Fruit fly (Drosophila melanogaster) whole organism, embryonic: ENCODE results near the gene ThrRS.
A peak's percentile ranks its signal among the peaks of the same experiment; 100 is the strongest.

Experiments
- Bgb ChIP-seq: fragments of 200-800 bp; sonication (Bioruptor generic); IDR thresholded peaks from 2 replicates; pipeline ENCODE4 v1.3.6; 2022; ENCODE audit warnings: missing biosample characterization, missing genetic modification characterization; ENCODE audit not compliant: partially characterized antibody
- CG10267 ChIP-seq: fragments of 200-800 bp; sonication (Bioruptor generic); optimal IDR thresholded peaks from 2 replicates; lab custom pipeline; 2018; ENCODE audit warnings: missing biosample characterization, mild to moderate bottlenecking, missing genetic modification characterization, moderate library complexity
- CG11560 ChIP-seq: fragments of 200-800 bp; sonication (Bioruptor generic); IDR thresholded peaks from 3 replicates; pipeline ENCODE4 v1.3.6; 2022; ENCODE audit warnings: missing biosample characterization, missing genetic modification characterization
- CG12071 ChIP-seq: fragments of 200-800 bp; sonication (Bioruptor generic); optimal IDR thresholded peaks from 3 replicates; lab custom pipeline; 2018; ENCODE audit warnings: missing biosample characterization, mild to moderate bottlenecking, missing genetic modification characterization
- CG12744 ChIP-seq: fragments of 200-800 bp; sonication (Bioruptor generic); optimal IDR thresholded peaks from 2 replicates; lab custom pipeline; 2016; ENCODE audit warnings: missing biosample characterization, missing genetic modification characterization
- CG12769 ChIP-seq: fragments of 200-800 bp; sonication (Bioruptor generic); optimal IDR thresholded peaks from 2 replicates; lab custom pipeline; 2019; ENCODE audit warnings: missing biosample characterization, mild to moderate bottlenecking, missing genetic modification characterization, moderate library complexity
- CG12942 ChIP-seq: fragments of 200-800 bp; sonication (Bioruptor generic); optimal IDR thresholded peaks from 3 replicates; lab custom pipeline; 2016; ENCODE audit warnings: missing biosample characterization, missing genetic modification characterization
- CG13894 ChIP-seq: fragments of 200-800 bp; sonication (Bioruptor generic); optimal IDR thresholded peaks from 3 replicates; lab custom pipeline; 2018; ENCODE audit warnings: missing biosample characterization, mild to moderate bottlenecking, missing genetic modification characterization, moderate library complexity
- CG14860 ChIP-seq: fragments of 200-800 bp; sonication (Bioruptor generic); IDR thresholded peaks from 3 replicates; pipeline ENCODE4 v1.3.6; 2022; ENCODE audit warnings: missing biosample characterization, missing genetic modification characterization; ENCODE audit not compliant: partially characterized antibody
- CG15011 ChIP-seq: fragments of 200-800 bp; sonication (Bioruptor generic); optimal IDR thresholded peaks from 3 replicates; lab custom pipeline; 2018; ENCODE audit warnings: missing biosample characterization, mild to moderate bottlenecking, missing genetic modification characterization
- CG15479 ChIP-seq: fragments of 200-800 bp; sonication (Bioruptor generic); optimal IDR thresholded peaks from 3 replicates; lab custom pipeline; 2019; ENCODE audit warnings: missing biosample characterization, mild to moderate bottlenecking, missing genetic modification characterization, moderate library complexity
- CG1602 ChIP-seq: fragments of 200-800 bp; sonication (Bioruptor generic); optimal IDR thresholded peaks from 3 replicates; lab custom pipeline; 2016; ENCODE audit warnings: missing biosample characterization, missing genetic modification characterization
- CG17328 ChIP-seq: fragments of 200-800 bp; sonication (Bioruptor generic); IDR thresholded peaks from 2 replicates; pipeline ENCODE4 v1.3.6; 2022; ENCODE audit warnings: missing biosample characterization, missing genetic modification characterization
- CG17359 ChIP-seq: fragments of 200-800 bp; sonication (Bioruptor generic); optimal IDR thresholded peaks from 3 replicates; lab custom pipeline; 2018; ENCODE audit warnings: missing biosample characterization, mild to moderate bottlenecking, missing genetic modification characterization, moderate library complexity
- CG17912 ChIP-seq: fragments of 200-800 bp; sonication (Bioruptor generic); optimal IDR thresholded peaks from 2 replicates; lab custom pipeline; 2018; ENCODE audit warnings: missing biosample characterization, mild to moderate bottlenecking, missing genetic modification characterization
- CG3838 ChIP-seq: fragments of 200-800 bp; sonication (Bioruptor generic); optimal IDR thresholded peaks from 3 replicates; lab custom pipeline; 2016; ENCODE audit warnings: missing biosample characterization, missing genetic modification characterization
- CG4730 ChIP-seq: fragments of 200-800 bp; sonication (Bioruptor generic); IDR thresholded peaks from 2 replicates; pipeline ENCODE4 v1.3.6; 2022; ENCODE audit warnings: missing biosample characterization, missing genetic modification characterization
- CG4820 ChIP-seq: fragments of 200-800 bp; sonication (Bioruptor generic); optimal IDR thresholded peaks from 3 replicates; lab custom pipeline; 2016; ENCODE audit warnings: missing biosample characterization, missing genetic modification characterization
- CG6175 ChIP-seq: fragments of 200-800 bp; sonication (Bioruptor generic); IDR thresholded peaks from 3 replicates; pipeline ENCODE4 v1.3.6; 2022; ENCODE audit warnings: missing biosample characterization, missing genetic modification characterization
- CG7839 ChIP-seq: fragments of 200-800 bp; sonication (Bioruptor generic); optimal IDR thresholded peaks from 3 replicates; lab custom pipeline; 2018; ENCODE audit warnings: missing biosample characterization, mild to moderate bottlenecking, missing genetic modification characterization, moderate library complexity
- CrebB ChIP-seq: fragments of 200-800 bp; sonication (Bioruptor generic); optimal IDR thresholded peaks from 3 replicates; lab custom pipeline; 2018; ENCODE audit warnings: missing biosample characterization, mild to moderate bottlenecking, missing genetic modification characterization
- D ChIP-seq, 2 experiments: fragments of 200-800 bp in 1 of 2; fragments of >200 bp in 1 of 2; sonication (Bioruptor generic) in 1 of 2; optimal IDR thresholded peaks; 2 replicates in 1 of 2; 3 replicates in 1 of 2; lab custom pipeline; 2017; ENCODE audit warnings: mild to moderate bottlenecking in 1 of 2, missing biosample characterization in 1 of 2, missing genetic modification characterization in 1 of 2, missing genetic modification reagents in 1 of 2
- Dfd ChIP-seq, 2 experiments: fragments of >200 bp; optimal IDR thresholded peaks; 2 replicates each; lab custom pipeline; 2017; ENCODE audit warnings: missing biosample characterization in 2 of 2, missing genetic modification characterization in 2 of 2
- HmgZ ChIP-seq: fragments of 200-800 bp; sonication (Bioruptor generic); optimal IDR thresholded peaks from 2 replicates; lab custom pipeline; 2018; ENCODE audit warnings: missing biosample characterization, mild to moderate bottlenecking, missing genetic modification characterization
- Hr78 ChIP-seq, 2 experiments: fragments of 200-800 bp in 1 of 2; fragments of >200 bp in 1 of 2; sonication (Bioruptor generic) in 1 of 2; optimal IDR thresholded peaks; 2 replicates each; lab custom pipeline; 2017 to 2019; ENCODE audit warnings: missing biosample characterization in 2 of 2, missing genetic modification characterization in 2 of 2, mild to moderate bottlenecking in 1 of 2, moderate library complexity in 1 of 2
- Mrtf ChIP-seq: fragments of 200-800 bp; sonication (Bioruptor generic); IDR thresholded peaks from 3 replicates; pipeline ENCODE4 v1.3.6; 2022; ENCODE audit warnings: missing biosample characterization, missing genetic modification characterization
- Myb ChIP-seq: fragments of 200-800 bp; sonication (Bioruptor generic); optimal IDR thresholded peaks from 2 replicates; lab custom pipeline; 2016; ENCODE audit warnings: missing biosample characterization, missing genetic modification characterization
- NK7.1 ChIP-seq: fragments of 200-800 bp; sonication (Bioruptor generic); optimal IDR thresholded peaks from 3 replicates; lab custom pipeline; 2016; ENCODE audit warnings: missing biosample characterization, missing genetic modification characterization
- Nf-YC ChIP-seq: fragments of 200-800 bp; optimal IDR thresholded peaks from 3 replicates; lab custom pipeline; 2019; ENCODE audit warnings: missing biosample characterization, mild to moderate bottlenecking, missing genetic modification characterization, moderate library complexity
- Poxn ChIP-seq: fragments of 200-800 bp; sonication (Bioruptor generic); IDR thresholded peaks from 2 replicates; pipeline ENCODE4 v1.3.6; 2022; ENCODE audit warnings: missing biosample characterization, missing genetic modification characterization
- Scr ChIP-seq: fragments of 200-800 bp; sonication (Bioruptor generic); IDR thresholded peaks from 2 replicates; pipeline ENCODE4 v1.3.6; 2022; ENCODE audit warnings: missing biosample characterization, missing genetic modification characterization; ENCODE audit not compliant: partially characterized antibody
- Xbp1 ChIP-seq: fragments of 200-800 bp; sonication (Bioruptor generic); optimal IDR thresholded peaks from 3 replicates; lab custom pipeline; 2016; ENCODE audit warnings: missing biosample characterization, mild to moderate bottlenecking, missing genetic modification characterization
- abd-A ChIP-seq: fragments of 200-800 bp; sonication (Bioruptor generic); optimal IDR thresholded peaks from 3 replicates; lab custom pipeline; 2019; ENCODE audit warnings: missing biosample characterization, mild to moderate bottlenecking, missing genetic modification characterization, moderate library complexity
- aop ChIP-seq: fragments of 200-800 bp; sonication (Bioruptor generic); IDR thresholded peaks from 2 replicates; pipeline ENCODE4 v1.3.6; 2022; ENCODE audit warnings: missing biosample characterization, missing genetic modification characterization
- chif ChIP-seq, 2 experiments: fragments of 200-800 bp; sonication (Bioruptor generic); optimal IDR thresholded peaks; 3 replicates each; lab custom pipeline; 2016; ENCODE audit warnings: missing biosample characterization in 2 of 2, missing genetic modification characterization in 2 of 2
- ci ChIP-seq: fragments of 200-800 bp; sonication (Bioruptor generic); IDR thresholded peaks from 3 replicates; pipeline ENCODE4 v1.3.6; 2022; ENCODE audit warnings: missing biosample characterization, missing genetic modification characterization
- disco-r ChIP-seq: fragments of 200-800 bp; sonication (Bioruptor generic); optimal IDR thresholded peaks from 2 replicates; lab custom pipeline; 2016; ENCODE audit warnings: missing biosample characterization, missing genetic modification characterization
- ftz-f1 ChIP-seq: fragments of 200-800 bp; sonication (Bioruptor generic); optimal IDR thresholded peaks from 2 replicates; lab custom pipeline; 2016; ENCODE audit warnings: missing biosample characterization, missing genetic modification characterization
- hb ChIP-seq: fragments of 200-800 bp; sonication (Bioruptor generic); IDR thresholded peaks from 3 replicates; pipeline ENCODE4 v1.3.6; 2022; ENCODE audit warnings: missing biosample characterization, missing genetic modification characterization; ENCODE audit not compliant: partially characterized antibody
- hbn ChIP-seq: fragments of 200-800 bp; sonication (Bioruptor generic); IDR thresholded peaks from 2 replicates; pipeline ENCODE4 v1.3.6; 2022; ENCODE audit warnings: missing biosample characterization, missing genetic modification characterization; ENCODE audit not compliant: partially characterized antibody
- kay ChIP-seq: fragments of 200-800 bp; sonication (Bioruptor generic); optimal IDR thresholded peaks from 2 replicates; lab custom pipeline; 2016; ENCODE audit warnings: missing biosample characterization, missing genetic modification characterization
- mirr ChIP-seq: fragments of 200-800 bp; sonication (Bioruptor generic); optimal IDR thresholded peaks from 3 replicates; lab custom pipeline; 2018; ENCODE audit warnings: missing biosample characterization, mild to moderate bottlenecking, missing genetic modification characterization
- p53 ChIP-seq: fragments of 200-800 bp; sonication (Bioruptor generic); optimal IDR thresholded peaks from 2 replicates; lab custom pipeline; 2016; ENCODE audit warnings: missing biosample characterization, missing genetic modification characterization
- pum ChIP-seq: fragments of 200-800 bp; sonication (Bioruptor generic); optimal IDR thresholded peaks from 2 replicates; lab custom pipeline; 2016; ENCODE audit warnings: missing biosample characterization, missing genetic modification characterization
- sd ChIP-seq: fragments of 200-800 bp; sonication (Bioruptor generic); optimal IDR thresholded peaks from 3 replicates; lab custom pipeline; 2018; ENCODE audit warnings: missing biosample characterization, mild to moderate bottlenecking, missing genetic modification characterization, moderate library complexity
- tll ChIP-seq, 2 experiments: fragments of 200-800 bp in 1 of 2; fragments of >200 bp in 1 of 2; sonication (Bioruptor generic) in 1 of 2; optimal IDR thresholded peaks; 2 replicates each; lab custom pipeline; 2017 to 2019; ENCODE audit warnings: missing biosample characterization in 2 of 2, missing genetic modification characterization in 2 of 2, mild to moderate bottlenecking in 1 of 2, moderate library complexity in 1 of 2
- tna ChIP-seq: fragments of 200-800 bp; sonication (Bioruptor generic); IDR thresholded peaks from 2 replicates; pipeline ENCODE4 v1.3.6; 2022; ENCODE audit warnings: missing biosample characterization, missing genetic modification characterization; ENCODE audit not compliant: partially characterized antibody
- toy ChIP-seq: fragments of 200-800 bp; sonication (Bioruptor generic); IDR thresholded peaks from 2 replicates; pipeline ENCODE4 v1.3.6; 2022; ENCODE audit warnings: missing biosample characterization, missing genetic modification characterization
- wdn ChIP-seq: fragments of 200-800 bp; sonication (Bioruptor generic); IDR thresholded peaks from 2 replicates; pipeline ENCODE4 v1.3.6; 2022; ENCODE audit warnings: missing biosample characterization, missing genetic modification characterization
- zen ChIP-seq: fragments of 200-800 bp; sonication (Bioruptor generic); optimal IDR thresholded peaks from 3 replicates; lab custom pipeline; 2018; ENCODE audit warnings: missing biosample characterization, mild to moderate bottlenecking, missing genetic modification characterization, moderate library complexity

ThrRS gene

dm6 chr2L:12093652-12094051, 9.9 kb upstream of the ThrRS start (continued):
- TF ChIP-seq CG11560 (tag; lab: Robert Waterston, UW) (no peak), D (optimal IDR thresholded peaks at IDR 0.05; lab: Kevin White, UChicago) (no peak), D (GFP tag; optimal IDR thresholded peaks at IDR 0.05; lab: Kevin White, UChicago) (no peak), CG15011 (no peak), CG12744 (no peak), NK7.1 (GFP tag; lab: Kevin White, UChicago) (no peak), CG14860 (GFP tag; lab: Robert Waterston, UW) (no peak), Dfd (GFP tag; optimal IDR thresholded peaks at IDR 0.05; lab: Kevin White, UChicago) (no peak), CG12769 (tag; lab: Kevin White, UChicago) (no peak), mirr (GFP tag; lab: Kevin White, UChicago) (no peak), Nf-YC (tag; lab: Kevin White, UChicago) (no peak), Mrtf (GFP tag; lab: Robert Waterston, UW) (no peak), Myb (GFP tag; lab: Kevin White, UChicago) (peak; percentile 99), CG1602 (GFP tag; lab: Kevin White, UChicago) (no peak), Hr78 (GFP tag; optimal IDR thresholded peaks at IDR 0.05; lab: Kevin White, UChicago) (no peak), CG4820 (GFP tag; lab: Kevin White, UChicago) (no peak), CrebB (no peak), wdn (GFP tag; lab: Robert Waterston, UW) (no peak), ci (GFP tag; lab: Robert Waterston, UW) (peak; percentile 43; the same call in 1 of the 3 replicates), CG12071 (no peak), Poxn (GFP tag; lab: Robert Waterston, UW) (no peak), CG13894 (tag; lab: Kevin White, UChicago) (no peak), disco-r (GFP tag; lab: Kevin White, UChicago) (no peak), Scr (GFP tag; lab: Robert Waterston, UW) (peak; percentile 37), abd-A (tag; lab: Kevin White, UChicago) (no peak), CG15479 (GFP tag; lab: Kevin White, UChicago) (no peak), HmgZ (peak; percentile 69), pum (GFP tag; lab: Kevin White, UChicago) (no peak), CG6175 (GFP tag; lab: Robert Waterston, UW) (no peak), tll (GFP tag; optimal IDR thresholded peaks at IDR 0.05; lab: Kevin White, UChicago) (peak in 1 of 2 experiments; percentile 72), toy (GFP tag; lab: Robert Waterston, UW) (no peak), CG17359 (no peak), p53 (no peak), Xbp1 (no peak), CG17912 (GFP tag; lab: Kevin White, UChicago) (peak; percentile 15), CG12942 (no peak), chif (GFP tag; optimal IDR thresholded peaks at IDR 0.05; lab: Kevin White, UChicago) (no peak), CG10267 (tag; lab: Kevin White, UChicago) (peak; percentile 58), sd (tag; lab: Kevin White, UChicago) (no peak), Bgb (GFP tag; lab: Robert Waterston, UW) (peak; percentile 56), zen (peak; percentile 7), hb (no peak), ftz-f1 (GFP tag; lab: Kevin White, UChicago) (peak; percentile 70), CG3838 (no peak), hbn (GFP tag; lab: Robert Waterston, UW) (no peak), CG7839 (tag; lab: Kevin White, UChicago) (no peak), aop (GFP tag; lab: Robert Waterston, UW) (no peak), kay (GFP tag; lab: Kevin White, UChicago) (no peak), CG4730 (GFP tag; lab: Robert Waterston, UW) (no peak), CG17328 (GFP tag; lab: Robert Waterston, UW) (no peak), tna (GFP tag; lab: Robert Waterston, UW) (peak; percentile 47; the same call in 1 of the 2 replicates)
